Fruit fly (Drosophila melanogaster): ENCODE data around the gene Cpr72Ea.
A peak's percentile ranks its signal among the peaks of the same experiment; 100 is the strongest.

Gene Cpr72Ea

DNA sequence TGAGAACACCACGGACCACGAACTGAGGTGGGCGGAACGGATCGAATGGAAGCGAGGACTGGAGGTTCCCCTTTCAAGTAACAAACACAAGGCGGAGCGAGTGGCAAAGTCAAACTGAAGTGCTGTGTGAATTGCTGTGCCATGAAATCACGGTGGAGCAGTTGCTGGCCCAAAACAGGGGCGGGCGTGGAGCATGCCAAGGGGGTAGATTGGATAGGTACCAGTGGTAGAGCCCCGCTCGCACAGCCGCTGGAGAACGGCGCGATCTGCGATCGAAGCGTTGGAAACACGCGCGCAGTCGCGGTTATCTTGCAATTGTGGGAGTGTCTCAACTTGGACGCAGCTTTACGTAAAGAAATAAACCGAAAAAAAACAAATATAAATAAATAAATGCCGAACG, 34.6 kb upstream of the Cpr72Ea start, which contains the start of gene CG13038 (continued):
- no peak for TF ChIP-seq CG16813 (GFP tag; IDR thresholded peaks at IDR 0.05; ENCODE audit: partially characterized antibody)
- TF ChIP-seq kah (GFP tag; optimal IDR thresholded peaks at IDR 0.05), result no peak
- 0 out of 2 replicates have a peak, but pooled peaks have one; percentile 35 for TF ChIP-seq CG11085 (GFP tag; IDR thresholded peaks at IDR 0.05)
- TF ChIP-seq CG12104 (GFP tag; optimal IDR thresholded peaks at IDR 0.05), result no peak
- no peak; the same call in 2 of the 4 replicates for TF ChIP-seq chinmo (GFP tag; IDR thresholded peaks at IDR 0.05; ENCODE audit: partially characterized antibody)

- TF ChIP-seq pnt (GFP tag; optimal IDR thresholded peaks at IDR 0.05) (no peak), onecut (GFP tag; IDR thresholded peaks at IDR 0.05) (peak; percentile 30; the same call in 1 of the 2 replicates), tap (tag; optimal IDR thresholded peaks at IDR 0.05) (peak; percentile 59), Nf-YA (GFP tag; IDR thresholded peaks at IDR 0.05) (peak; percentile 54), grau (tag; optimal IDR thresholded peaks at IDR 0.05) (peak; percentile 79), ap (GFP tag; IDR thresholded peaks at IDR 0.05) (peak; percentile 59), danr (GFP tag; IDR thresholded peaks at IDR 0.05) (no peak), Dref (GFP tag; IDR thresholded peaks at IDR 0.05) (no peak), emc (GFP tag; optimal IDR thresholded peaks at IDR 0.05) (no peak), CG10147 (GFP tag; optimal IDR thresholded peaks at IDR 0.05) (peak; percentile 60), Hr3 (GFP tag; optimal IDR thresholded peaks at IDR 0.05) (peak; percentile 48), CG32767 (GFP tag; IDR thresholded peaks at IDR 0.05) (peak; percentile 71; the same call in 1 of the 2 replicates), CG6765 (GFP tag; optimal IDR thresholded peaks at IDR 0.05) (no peak), tx (GFP tag; optimal IDR thresholded peaks at IDR 0.05) (peak; percentile 72), inv (GFP tag; IDR thresholded peaks at IDR 0.05; ENCODE audit: partially characterized antibody) (no peak), disco-r (GFP tag; optimal IDR thresholded peaks at IDR 0.05) (peak; percentile 13), CG13424 (tag; optimal IDR thresholded peaks at IDR 0.05) (peak; percentile 84), CG12219 (GFP tag; optimal IDR thresholded peaks at IDR 0.05) (peak; percentile 74), fd64A (GFP tag; optimal IDR thresholded peaks at IDR 0.05) (no peak), Atf6 (GFP tag; IDR thresholded peaks at IDR 0.05) (peak; percentile 84), CG2678 (tag; optimal IDR thresholded peaks at IDR 0.05) (peak; percentile 78), abd-A (tag; optimal IDR thresholded peaks at IDR 0.05) (no peak), Drgx (GFP tag; IDR thresholded peaks at IDR 0.05) (peak; percentile 65), CG32772 (GFP tag; IDR thresholded peaks at IDR 0.05) (no peak), gem (tag; optimal IDR thresholded peaks at IDR 0.05) (peak; percentile 80), jigr1 (GFP tag; IDR thresholded peaks at IDR 0.05) (no peak), Bdp1 (GFP tag; optimal IDR thresholded peaks at IDR 0.05) (peak; percentile 10), dati (GFP tag; IDR thresholded peaks at IDR 0.05) (no peak), CG14014 (GFP tag; IDR thresholded peaks at IDR 0.05) (peak; percentile 82), schlank (tag; optimal IDR thresholded peaks at IDR 0.05) (no peak), GATAe (GFP tag; conservative IDR thresholded peaks at IDR 0.05) (no peak), CG31365 (tag; optimal IDR thresholded peaks at IDR 0.05) (no peak), CG6854 (GFP tag; optimal IDR thresholded peaks at IDR 0.05) (peak; percentile 39), lilli (GFP tag; optimal IDR thresholded peaks at IDR 0.05) (peak; percentile 68), mirr (GFP tag; optimal IDR thresholded peaks at IDR 0.05) (no peak), CG10959 (GFP tag; IDR thresholded peaks at IDR 0.05) (no peak), CG12155 (GFP tag; optimal IDR thresholded peaks at IDR 0.05) (peak; percentile 29), ac (GFP tag; optimal IDR thresholded peaks at IDR 0.05) (no peak), CG11696 (GFP tag; IDR thresholded peaks at IDR 0.05) (no peak), BEAF-32 (GFP tag; optimal IDR thresholded peaks at IDR 0.05) (no peak), CG7928 (GFP tag; optimal IDR thresholded peaks at IDR 0.05) (peak; percentile 25), CG1647 (GFP tag; optimal IDR thresholded peaks at IDR 0.05) (peak; percentile 44), CG18764 (GFP tag; optimal IDR thresholded peaks at IDR 0.05) (peak; percentile 27), CG8281 (tag; optimal IDR thresholded peaks at IDR 0.05) (peak; percentile 79)
Observed at dm6 chr3L:16328207-16328891, 34.1 kb upstream of the Cpr72Ea start, which contains the start of gene CG13058. Gene CG13058 (plus strand): TSS chr3L:16328841.
